Fruit fly (Drosophila melanogaster) whole organism, embryonic: ENCODE measurements around the gene CG31459.
A peak's percentile ranks its signal among the peaks of the same experiment; 100 is the strongest.

Experiments used
- Aef1 ChIP-seq: fragments of 200-800 bp; sonication (Bioruptor generic); IDR thresholded peaks from 3 replicates; pipeline ENCODE4 v1.3.6; 2022; ENCODE audit warnings: missing biosample characterization, missing genetic modification characterization
- Atf3 ChIP-seq: fragments of 200-800 bp; sonication (Bioruptor generic); optimal IDR thresholded peaks from 3 replicates; lab custom pipeline; 2016; ENCODE audit warnings: missing biosample characterization, missing genetic modification characterization
- B-H1 ChIP-seq: fragments of 200-800 bp; sonication (Bioruptor generic); IDR thresholded peaks from 3 replicates; pipeline ENCODE4 v1.3.6; 2022; ENCODE audit warnings: missing biosample characterization, missing genetic modification characterization
- CG11398 ChIP-seq: fragments of 200-800 bp; sonication (Bioruptor generic); optimal IDR thresholded peaks from 2 replicates; lab custom pipeline; 2016; ENCODE audit warnings: missing biosample characterization, missing genetic modification characterization
- CG12299 ChIP-seq: fragments of 200-800 bp; sonication (Bioruptor generic); optimal IDR thresholded peaks from 2 replicates; lab custom pipeline; 2018; ENCODE audit warnings: missing biosample characterization, mild to moderate bottlenecking, missing genetic modification characterization
- CG15514 ChIP-seq: fragments of 200-800 bp; sonication (Bioruptor generic); optimal IDR thresholded peaks from 3 replicates; lab custom pipeline; 2017; ENCODE audit warnings: missing biosample characterization, missing genetic modification characterization, mild to moderate bottlenecking, moderate library complexity, missing genetic modification reagents
- CG15696 ChIP-seq: fragments of 200-800 bp; sonication (Bioruptor generic); optimal IDR thresholded peaks from 2 replicates; lab custom pipeline; 2019; ENCODE audit warnings: missing biosample characterization, mild to moderate bottlenecking, missing genetic modification characterization, moderate library complexity
- CG1647 ChIP-seq: fragments of 200-800 bp; sonication (Bioruptor generic); optimal IDR thresholded peaks from 3 replicates; lab custom pipeline; 2016; ENCODE audit warnings: missing biosample characterization, missing genetic modification characterization
- CG2116 ChIP-seq: fragments of 200-800 bp; sonication (Bioruptor generic); optimal IDR thresholded peaks from 3 replicates; lab custom pipeline; 2018; ENCODE audit warnings: missing biosample characterization, mild to moderate bottlenecking, missing genetic modification characterization
- CG2678 ChIP-seq: fragments of 200-800 bp; sonication (Bioruptor generic); optimal IDR thresholded peaks from 3 replicates; lab custom pipeline; 2019; ENCODE audit warnings: missing biosample characterization, mild to moderate bottlenecking, missing genetic modification characterization, moderate library complexity
- CG2889 ChIP-seq: fragments of 200-800 bp; sonication (Bioruptor generic); IDR thresholded peaks from 3 replicates; pipeline ENCODE4 v1.3.6; 2022; ENCODE audit warnings: missing biosample characterization, missing genetic modification characterization
- CG3995 ChIP-seq: fragments of 200-800 bp; sonication (Bioruptor generic); optimal IDR thresholded peaks from 3 replicates; lab custom pipeline; 2016; ENCODE audit warnings: missing biosample characterization, missing genetic modification characterization
- CG42726 ChIP-seq: fragments of 200-800 bp; sonication (Bioruptor generic); IDR thresholded peaks from 2 replicates; pipeline ENCODE4 v1.3.6; 2022; ENCODE audit warnings: missing biosample characterization, missing genetic modification characterization; ENCODE audit not compliant: partially characterized antibody
- CG4730 ChIP-seq: fragments of 200-800 bp; sonication (Bioruptor generic); IDR thresholded peaks from 2 replicates; pipeline ENCODE4 v1.3.6; 2022; ENCODE audit warnings: missing biosample characterization, missing genetic modification characterization
- CG5245 ChIP-seq: fragments of 200-800 bp; sonication (Bioruptor generic); optimal IDR thresholded peaks from 3 replicates; lab custom pipeline; 2016; ENCODE audit warnings: missing biosample characterization, missing genetic modification characterization
- CG6175 ChIP-seq: fragments of 200-800 bp; sonication (Bioruptor generic); IDR thresholded peaks from 3 replicates; pipeline ENCODE4 v1.3.6; 2022; ENCODE audit warnings: missing biosample characterization, missing genetic modification characterization
- CG6854 ChIP-seq: fragments of 200-800 bp; sonication (Bioruptor generic); optimal IDR thresholded peaks from 3 replicates; lab custom pipeline; 2017; ENCODE audit warnings: missing biosample characterization, mild to moderate bottlenecking, missing genetic modification characterization
- CG7556 ChIP-seq: fragments of 200-800 bp; sonication (Bioruptor generic); optimal IDR thresholded peaks from 2 replicates; lab custom pipeline; 2017; ENCODE audit warnings: missing biosample characterization, mild to moderate bottlenecking, missing genetic modification characterization
- CG7745 ChIP-seq: fragments of 200-800 bp; sonication (Bioruptor generic); optimal IDR thresholded peaks from 2 replicates; lab custom pipeline; 2018; ENCODE audit warnings: missing biosample characterization, mild to moderate bottlenecking, missing genetic modification characterization, moderate library complexity
- CG7928 ChIP-seq: fragments of 200-800 bp; sonication (Bioruptor generic); optimal IDR thresholded peaks from 2 replicates; lab custom pipeline; 2017; ENCODE audit warnings: missing biosample characterization, mild to moderate bottlenecking, missing genetic modification characterization
- CG8089 ChIP-seq: fragments of 200-800 bp; sonication (Bioruptor generic); optimal IDR thresholded peaks from 3 replicates; lab custom pipeline; 2016; ENCODE audit warnings: missing biosample characterization, missing genetic modification characterization
- CG9727 ChIP-seq: fragments of 200-800 bp; sonication (Bioruptor generic); optimal IDR thresholded peaks from 3 replicates; lab custom pipeline; 2017; ENCODE audit warnings: missing biosample characterization, mild to moderate bottlenecking, missing genetic modification characterization
- CkIIα-i1 ChIP-seq: fragments of 200-800 bp; sonication (Bioruptor generic); IDR thresholded peaks from 2 replicates; pipeline ENCODE4 v1.3.6; 2022; ENCODE audit warnings: missing biosample characterization, missing genetic modification characterization
- CrebB ChIP-seq: fragments of 200-800 bp; sonication (Bioruptor generic); optimal IDR thresholded peaks from 3 replicates; lab custom pipeline; 2018; ENCODE audit warnings: missing biosample characterization, mild to moderate bottlenecking, missing genetic modification characterization
- E2f1 ChIP-seq: fragments of 200-800 bp; sonication (Bioruptor generic); IDR thresholded peaks from 2 replicates; pipeline ENCODE4 v1.3.6; 2022; ENCODE audit warnings: missing biosample characterization, missing genetic modification characterization
- HLH3B ChIP-seq: fragments of 200-800 bp; sonication (Bioruptor generic); IDR thresholded peaks from 2 replicates; pipeline ENCODE4 v1.3.6; 2022; ENCODE audit warnings: missing biosample characterization, missing genetic modification characterization
- HLHmδ ChIP-seq: fragments of 200-800 bp; sonication (Bioruptor generic); optimal IDR thresholded peaks from 2 replicates; lab custom pipeline; 2018; ENCODE audit warnings: missing biosample characterization, mild to moderate bottlenecking, missing genetic modification characterization, moderate library complexity
- Hand ChIP-seq: fragments of 200-800 bp; sonication (Bioruptor generic); optimal IDR thresholded peaks from 2 replicates; lab custom pipeline; 2017; ENCODE audit warnings: mild to moderate bottlenecking, missing biosample characterization, missing genetic modification reagents, missing genetic modification characterization
- HmgD ChIP-seq: fragments of 200-800 bp; sonication (Bioruptor generic); optimal IDR thresholded peaks from 3 replicates; lab custom pipeline; 2016; ENCODE audit warnings: missing biosample characterization, missing genetic modification characterization
- Hmr ChIP-seq: fragments of 200-800 bp; sonication (Bioruptor generic); optimal IDR thresholded peaks from 3 replicates; lab custom pipeline; 2017; ENCODE audit warnings: mild to moderate bottlenecking, missing biosample characterization, missing genetic modification reagents, missing genetic modification characterization
- MESR4 ChIP-seq: fragments of 200-800 bp; sonication (Bioruptor generic); optimal IDR thresholded peaks from 2 replicates; lab custom pipeline; 2018; ENCODE audit warnings: missing biosample characterization, mild to moderate bottlenecking, missing genetic modification characterization, moderate library complexity
- Myb ChIP-seq: fragments of 200-800 bp; sonication (Bioruptor generic); optimal IDR thresholded peaks from 2 replicates; lab custom pipeline; 2016; ENCODE audit warnings: missing biosample characterization, missing genetic modification characterization
- NC2α ChIP-seq: fragments of 200-800 bp; sonication (Bioruptor generic); optimal IDR thresholded peaks from 2 replicates; lab custom pipeline; 2016; ENCODE audit warnings: missing biosample characterization, missing genetic modification characterization
- PHDP ChIP-seq: fragments of 200-800 bp; sonication (Bioruptor generic); optimal IDR thresholded peaks from 3 replicates; lab custom pipeline; 2018; ENCODE audit warnings: missing biosample characterization, mild to moderate bottlenecking, missing genetic modification characterization, moderate library complexity
- Rfx ChIP-seq: fragments of 200-800 bp; sonication (Bioruptor generic); IDR thresholded peaks from 2 replicates; pipeline ENCODE4 v1.3.6; 2022; ENCODE audit warnings: missing biosample characterization, missing genetic modification characterization
- Taf1 ChIP-seq: fragments of 200-800 bp; sonication (Bioruptor generic); IDR thresholded peaks from 2 replicates; pipeline ENCODE4 v1.3.6; 2022; ENCODE audit warnings: missing biosample characterization, missing genetic modification characterization
- Xbp1 ChIP-seq: fragments of 200-800 bp; sonication (Bioruptor generic); optimal IDR thresholded peaks from 3 replicates; lab custom pipeline; 2016; ENCODE audit warnings: missing biosample characterization, mild to moderate bottlenecking, missing genetic modification characterization
- az2 ChIP-seq: fragments of 200-800 bp; sonication (Bioruptor generic); optimal IDR thresholded peaks from 3 replicates; lab custom pipeline; 2016; ENCODE audit warnings: missing biosample characterization, missing genetic modification characterization
- dpn ChIP-seq, 2 experiments: fragments of 200-800 bp; sonication (Bioruptor generic); optimal IDR thresholded peaks; 3 replicates each; lab custom pipeline; 2016; ENCODE audit warnings: missing biosample characterization in 2 of 2, missing genetic modification characterization in 2 of 2
- gem ChIP-seq: fragments of 200-800 bp; sonication (Bioruptor generic); optimal IDR thresholded peaks from 2 replicates; lab custom pipeline; 2019; ENCODE audit warnings: missing biosample characterization, mild to moderate bottlenecking, missing genetic modification characterization, moderate library complexity
- kni ChIP-seq: fragments of 200-800 bp; sonication (Bioruptor generic); optimal IDR thresholded peaks from 3 replicates; lab custom pipeline; 2017; ENCODE audit warnings: mild to moderate bottlenecking, missing biosample characterization, missing genetic modification reagents, missing genetic modification characterization
- knrl ChIP-seq: fragments of 200-800 bp; sonication (Bioruptor generic); IDR thresholded peaks from 3 replicates; pipeline ENCODE4 v1.3.6; 2022; ENCODE audit warnings: missing biosample characterization, missing genetic modification characterization; ENCODE audit not compliant: partially characterized antibody
- lab ChIP-seq: fragments of 200-800 bp; sonication (Bioruptor generic); optimal IDR thresholded peaks from 3 replicates; lab custom pipeline; 2017; ENCODE audit warnings: missing biosample characterization, missing genetic modification characterization, mild to moderate bottlenecking, moderate library complexity, missing genetic modification reagents
- odd ChIP-seq: fragments of 200-800 bp; sonication (Bioruptor generic); optimal IDR thresholded peaks from 2 replicates; lab custom pipeline; 2017; ENCODE audit warnings: missing biosample characterization, mild to moderate bottlenecking, missing genetic modification characterization
- salm ChIP-seq: fragments of 200-800 bp; sonication (Bioruptor generic); optimal IDR thresholded peaks from 2 replicates; lab custom pipeline; 2018; ENCODE audit warnings: missing biosample characterization, mild to moderate bottlenecking, missing genetic modification characterization
- tio ChIP-seq: fragments of 200-800 bp; sonication (Bioruptor generic); optimal IDR thresholded peaks from 2 replicates; lab custom pipeline; 2017; ENCODE audit warnings: missing biosample characterization, missing genetic modification characterization, inconsistent platforms
- trem ChIP-seq: fragments of 200-800 bp; optimal IDR thresholded peaks from 3 replicates; lab custom pipeline; 2019; ENCODE audit warnings: missing biosample characterization, mild to moderate bottlenecking, missing genetic modification characterization, moderate library complexity
- vnd ChIP-seq: fragments of 200-800 bp; sonication (Bioruptor generic); IDR thresholded peaks from 3 replicates; pipeline ENCODE4 v1.3.6; 2022; ENCODE audit warnings: missing biosample characterization, missing genetic modification characterization; ENCODE audit not compliant: partially characterized antibody
- wdn ChIP-seq: fragments of 200-800 bp; sonication (Bioruptor generic); IDR thresholded peaks from 2 replicates; pipeline ENCODE4 v1.3.6; 2022; ENCODE audit warnings: missing biosample characterization, missing genetic modification characterization
- yki ChIP-seq: fragments of >200 bp; optimal IDR thresholded peaks from 3 replicates; lab custom pipeline; 2018

The CG31459 gene

DNA sequence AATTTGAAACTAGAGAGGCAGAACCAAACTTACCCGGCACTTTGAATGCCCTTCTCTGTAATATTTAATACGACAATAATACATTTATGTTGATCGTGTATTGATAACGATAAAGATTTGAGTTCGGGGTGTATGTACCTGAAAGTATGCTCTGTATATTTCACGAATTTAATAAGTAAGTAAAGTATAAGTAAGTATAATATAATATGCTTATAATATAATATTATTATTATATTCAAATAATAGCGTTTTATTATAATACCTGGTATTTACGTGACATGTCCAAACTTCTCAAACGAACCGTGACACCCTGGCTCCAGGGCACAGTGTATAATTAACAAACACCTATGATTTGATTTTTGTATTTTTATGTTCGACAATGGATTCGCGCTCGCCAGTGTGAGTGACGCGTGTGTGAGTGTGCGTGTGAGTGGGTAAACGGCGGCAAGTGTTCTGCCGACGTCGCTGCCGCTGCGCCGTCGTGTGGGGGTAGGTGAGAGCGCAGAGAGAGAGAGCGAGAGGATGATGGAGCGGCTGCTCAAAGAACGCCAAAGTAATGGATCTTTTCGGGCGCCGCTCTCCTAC, 49.0 kb downstream of the CG31459 start (continued):
- TF ChIP-seq CG6854 (GFP tag; lab: Kevin White, UChicago) (peak; percentile 81), HLHmδ (GFP tag; lab: Kevin White, UChicago) (peak; percentile 61), PHDP (tag; lab: Kevin White, UChicago) (peak; percentile 85), B-H1 (GFP tag; lab: Robert Waterston, UW) (no peak), CG2889 (GFP tag; lab: Robert Waterston, UW) (0 out of 3 replicates have a peak, but pooled peaks have one; percentile 17), az2 (GFP tag; lab: Kevin White, UChicago) (peak; percentile 28), E2f1 (GFP tag; lab: Robert Waterston, UW) (no peak), CG42726 (GFP tag; lab: Robert Waterston, UW) (no peak), MESR4 (GFP tag; lab: Kevin White, UChicago) (no peak), Xbp1 (peak; percentile 59), HLH3B (peak; percentile 37; the same call in 1 of the 2 replicates), Taf1 (peak; percentile 66), Aef1 (peak; percentile 58; the same call in 2 of the 3 replicates), Hand (no peak), dpn (GFP tag; optimal IDR thresholded peaks at IDR 0.05; lab: Kevin White, UChicago) (peak; percentile 30 to 40), odd (GFP tag; lab: Kevin White, UChicago) (peak; percentile 48), knrl (GFP tag; lab: Robert Waterston, UW) (no peak), CG2678 (peak; percentile 92), Rfx (peak; percentile 74), yki (no peak), trem (tag; lab: Kevin White, UChicago) (peak; percentile 39), CG9727 (peak; percentile 81), CrebB (tag; lab: Kevin White, UChicago) (peak; percentile 44), NC2α (no peak), HmgD (no peak), Myb (no peak), Hmr (GFP tag; lab: Kevin White, UChicago) (peak; percentile 87), lab (GFP tag; lab: Kevin White, UChicago) (peak; percentile 91), CG8089 (GFP tag; lab: Kevin White, UChicago) (no peak), CG3995 (peak; percentile 43), CG5245 (GFP tag; lab: Kevin White, UChicago) (peak; percentile 16), CG7928 (GFP tag; lab: Kevin White, UChicago) (peak; percentile 50), CG15514 (peak; percentile 71), CG1647 (no peak), CG7556 (GFP tag; lab: Kevin White, UChicago) (peak; percentile 81), kni (no peak), CG15696 (tag; lab: Kevin White, UChicago) (peak; percentile 18), CG7745 (tag; lab: Kevin White, UChicago) (peak; percentile 4), CG11398 (no peak), vnd (GFP tag; lab: Robert Waterston, UW) (no peak), gem (tag; lab: Kevin White, UChicago) (peak; percentile 87), wdn (GFP tag; lab: Robert Waterston, UW) (0 out of 2 replicates have a peak, but pooled peaks have one; percentile 30), Atf3 (no peak), CkIIα-i1 (GFP tag; lab: Robert Waterston, UW) (no peak), CG2116 (GFP tag; lab: Kevin White, UChicago) (peak; percentile 15), CG12299 (tag; lab: Kevin White, UChicago) (peak; percentile 45), CG4730 (GFP tag; lab: Robert Waterston, UW) (peak; percentile 54; the same call in 1 of the 2 replicates), salm (tag; lab: Kevin White, UChicago) (peak; percentile 53), tio (GFP tag; lab: Kevin White, UChicago) (peak; percentile 48), CG6175 (0 out of 3 replicates have a peak, but pooled peaks have one; percentile 11)
